Fruit fly (Drosophila melanogaster): ENCODE data around the gene CG13671.

DNA sequence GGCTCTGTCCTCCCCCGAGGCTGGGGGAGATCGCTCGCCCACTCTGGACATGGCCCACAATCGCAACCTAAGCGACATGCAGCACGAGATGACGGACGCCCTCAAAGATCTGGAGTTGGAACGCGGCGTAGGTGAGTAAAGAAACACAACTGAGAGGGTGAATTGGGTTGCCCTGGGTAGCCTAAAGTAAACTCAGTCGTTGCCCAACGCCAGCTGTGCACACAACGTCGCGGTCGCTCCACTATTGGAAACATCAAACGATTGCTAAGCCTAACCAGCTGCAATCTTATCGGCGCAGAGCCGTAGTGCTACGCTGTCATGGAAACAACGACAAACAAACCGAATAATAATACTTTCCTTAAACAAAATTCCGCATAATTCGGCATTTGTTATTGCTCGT lies 47.5 kb downstream of the CG13671 start:
- TF ChIP-seq ovo (GFP tag; optimal IDR thresholded peaks at IDR 0.05) (no peak), Hr96 (GFP tag; optimal IDR thresholded peaks at IDR 0.05) (no peak), CG12768 (GFP tag; optimal IDR thresholded peaks at IDR 0.05) (no peak), CG7045 (GFP tag; optimal IDR thresholded peaks at IDR 0.05) (no peak)
